Worm (Caenorhabditis elegans) whole organism, young adult: ENCODE results near the gene nxf-1.

Experiments
- B0019.2 ChIP-seq: fragments of 200-800 bp; sonication (Bioruptor generic); conservative IDR thresholded peaks from 2 replicates; pipeline ENCODE4 v1.3.6; 2022; ENCODE audit warnings: missing genetic modification reagents, missing genetic modification characterization, missing compliant biosample characterization
- B0336.3 ChIP-seq: fragments of 200-800 bp; sonication (Bioruptor generic); IDR thresholded peaks from 2 replicates; pipeline ENCODE4 v1.3.6; 2022; ENCODE audit warnings: missing genetic modification characterization, missing compliant biosample characterization
- F33H1.4 ChIP-seq: fragments of 200-800 bp; sonication (Bioruptor generic); IDR thresholded peaks from 2 replicates; pipeline ENCODE4 v1.3.6; 2022; ENCODE audit warnings: missing genetic modification reagents, missing genetic modification characterization, missing compliant biosample characterization
- F49E8.2 ChIP-seq: sonication (generic microtip); optimal IDR thresholded peaks from 3 replicates; lab custom pipeline; 2017; ENCODE audit warnings: missing genetic modification characterization, mild to moderate bottlenecking, missing compliant biosample characterization, antibody characterized with exemption, moderate library complexity; ENCODE audit not compliant: insufficient read depth
- F55B11.4 ChIP-seq: sonication (generic microtip); optimal IDR thresholded peaks from 2 replicates; lab custom pipeline; 2016; ENCODE audit warnings: missing compliant biosample characterization, missing genetic modification characterization, borderline replicate concordance; ENCODE audit not compliant: insufficient read depth
- ama-1 ChIP-seq, 3 experiments: fragments of 150-350 bp in 1 of 3; sonication (generic microtip) in 2 of 3; optimal IDR thresholded peaks; 2 replicates each; lab custom pipeline; 2014 to 2018; ENCODE audit warnings: missing biosample characterization in 2 of 3, missing genetic modification characterization in 2 of 3, missing genetic modification reagents in 2 of 3
- atf-7 ChIP-seq: sonication (generic microtip); optimal IDR thresholded peaks from 2 replicates; lab custom pipeline; 2017; ENCODE audit warnings: mild to moderate bottlenecking, missing genetic modification characterization, missing compliant biosample characterization
- attf-3 ChIP-seq: fragments of 200-800 bp; sonication (Bioruptor generic); conservative IDR thresholded peaks from 2 replicates; pipeline ENCODE4 v1.3.6; 2022; ENCODE audit warnings: missing genetic modification reagents, missing genetic modification characterization, missing compliant biosample characterization
- ccch-3 ChIP-seq: fragments of 200-800 bp; sonication (Bioruptor generic); optimal IDR thresholded peaks from 2 replicates; lab custom pipeline; 2018; ENCODE audit warnings: mild to moderate bottlenecking, missing genetic modification characterization, missing compliant biosample characterization
- cebp-2 ChIP-seq: fragments of 200-800 bp; sonication (Bioruptor generic); IDR thresholded peaks from 2 replicates; pipeline ENCODE4 v1.3.6; 2022; ENCODE audit warnings: missing genetic modification characterization, missing compliant biosample characterization
- chd-7 ChIP-seq: sonication (generic microtip); optimal IDR thresholded peaks from 2 replicates; lab custom pipeline; 2016; ENCODE audit warnings: mild to moderate bottlenecking, missing genetic modification characterization, moderate library complexity, missing compliant biosample characterization
- dox-1 ChIP-seq: fragments of 200-800 bp; sonication (Bioruptor generic); IDR thresholded peaks from 2 replicates; pipeline ENCODE4 v1.3.6; 2022; ENCODE audit warnings: missing genetic modification reagents, missing genetic modification characterization, missing compliant biosample characterization
- dpl-1 ChIP-seq: fragments of 150-350 bp; optimal IDR thresholded peaks from 2 replicates; lab custom pipeline; 2014; ENCODE audit warnings: missing biosample characterization, missing genetic modification reagents, missing genetic modification characterization
- egl-18 ChIP-seq: fragments of 200-800 bp; sonication (Bioruptor generic); IDR thresholded peaks from 2 replicates; pipeline ENCODE4 v1.3.6; 2022; ENCODE audit warnings: missing genetic modification reagents, missing genetic modification characterization, missing compliant biosample characterization
- ets-4 ChIP-seq: fragments of 200-800 bp; sonication (Bioruptor generic); optimal IDR thresholded peaks from 2 replicates; lab custom pipeline; 2018; ENCODE audit warnings: mild to moderate bottlenecking, missing genetic modification characterization, missing compliant biosample characterization
- hmg-1.2 ChIP-seq: fragments of 200-800 bp; sonication (Bioruptor generic); IDR thresholded peaks from 2 replicates; pipeline ENCODE4 v1.3.6; 2022; ENCODE audit warnings: missing genetic modification reagents, missing genetic modification characterization, missing compliant biosample characterization
- let-526 ChIP-seq: fragments of 200-800 bp; sonication (Bioruptor generic); IDR thresholded peaks from 2 replicates; pipeline ENCODE4 v1.3.6; 2022; ENCODE audit warnings: missing genetic modification reagents, missing genetic modification characterization, missing compliant biosample characterization
- let-607 ChIP-seq, 2 experiments: fragments of 200-800 bp in 1 of 2; sonication (Bioruptor generic) in 1 of 2; sonication (generic microtip) in 1 of 2; optimal IDR thresholded peaks; 2 replicates each; lab custom pipeline; 2016 to 2018; ENCODE audit warnings: mild to moderate bottlenecking in 2 of 2, missing compliant biosample characterization in 2 of 2, missing genetic modification characterization in 2 of 2, moderate library complexity in 2 of 2, missing genotype in 1 of 2
- lin-54 ChIP-seq: fragments of 200-800 bp; sonication (Bioruptor generic); optimal IDR thresholded peaks from 2 replicates; lab custom pipeline; 2018; ENCODE audit warnings: mild to moderate bottlenecking, missing genetic modification characterization, missing compliant biosample characterization
- lir-1 ChIP-seq: fragments of 200-800 bp; sonication (Bioruptor generic); conservative IDR thresholded peaks from 2 replicates; pipeline ENCODE4 v1.3.6; 2022; ENCODE audit warnings: missing genetic modification reagents, missing genetic modification characterization, missing compliant biosample characterization
- lsy-27 ChIP-seq: sonication (generic microtip); optimal IDR thresholded peaks from 2 replicates; lab custom pipeline; 2017; ENCODE audit warnings: missing genetic modification characterization, mild to moderate bottlenecking, missing compliant biosample characterization, antibody characterized with exemption, missing genotype, borderline replicate concordance; ENCODE audit not compliant: insufficient read depth
- madf-10 ChIP-seq: sonication (generic microtip); optimal IDR thresholded peaks from 2 replicates; lab custom pipeline; 2016; ENCODE audit warnings: mild to moderate bottlenecking, missing genetic modification characterization, missing compliant biosample characterization
- madf-6 ChIP-seq: fragments of 200-800 bp; sonication (Bioruptor generic); IDR thresholded peaks from 2 replicates; pipeline ENCODE4 v1.3.6; 2022; ENCODE audit warnings: missing genetic modification reagents, missing genetic modification characterization, missing compliant biosample characterization
- madf-8 ChIP-seq: fragments of 200-800 bp; sonication (Bioruptor generic); conservative IDR thresholded peaks from 2 replicates; pipeline ENCODE4 v1.3.6; 2022; ENCODE audit warnings: missing genetic modification reagents, missing genetic modification characterization, missing compliant biosample characterization
- mcd-1 ChIP-seq: fragments of 200-800 bp; sonication (Bioruptor generic); IDR thresholded peaks from 2 replicates; pipeline ENCODE4 v1.3.6; 2022; ENCODE audit warnings: missing genetic modification reagents, missing genetic modification characterization, missing compliant biosample characterization
- nfya-2 ChIP-seq: fragments of 200-800 bp; sonication (Bioruptor generic); IDR thresholded peaks from 2 replicates; pipeline ENCODE4 v1.3.6; 2022; ENCODE audit warnings: missing genetic modification reagents, missing genetic modification characterization, missing compliant biosample characterization
- nhr-120 ChIP-seq: fragments of 200-800 bp; sonication (Bioruptor generic); IDR thresholded peaks from 2 replicates; pipeline ENCODE4 v1.3.6; 2022; ENCODE audit warnings: missing genetic modification characterization, missing compliant biosample characterization
- nhr-179 ChIP-seq: sonication (generic microtip); optimal IDR thresholded peaks from 2 replicates; lab custom pipeline; 2016; ENCODE audit warnings: mild to moderate bottlenecking, missing genetic modification characterization, missing compliant biosample characterization
- nhr-80 ChIP-seq: sonication (generic microtip); optimal IDR thresholded peaks from 2 replicates; lab custom pipeline; 2016; ENCODE audit warnings: missing genetic modification characterization, missing compliant biosample characterization
- nhr-90 ChIP-seq: sonication (generic microtip); optimal IDR thresholded peaks from 2 replicates; lab custom pipeline; 2016; ENCODE audit warnings: missing genotype, mild to moderate bottlenecking, missing genetic modification characterization, missing compliant biosample characterization
- snpc-1.3 ChIP-seq: sonication (generic microtip); optimal IDR thresholded peaks from 2 replicates; lab custom pipeline; 2017; ENCODE audit warnings: missing genetic modification characterization, mild to moderate bottlenecking, missing compliant biosample characterization, antibody characterized with exemption, moderate library complexity, missing genotype, missing genetic modification reagents; ENCODE audit not compliant: insufficient read depth
- snpc-4 ChIP-seq, 5 experiments: fragments of 150-350 bp in 1 of 5; sonication (generic microtip) in 4 of 5; optimal IDR thresholded peaks; 2 replicates each; lab custom pipeline; 2014 to 2018; ENCODE audit warnings: missing genetic modification characterization in 5 of 5, missing biosample characterization in 3 of 5, antibody characterized with exemption in 2 of 5, mild to moderate bottlenecking in 2 of 5, missing compliant biosample characterization in 2 of 5, missing genotype in 2 of 5, moderate library complexity in 2 of 5, missing genetic modification reagents in 1 of 5
- somi-1 ChIP-seq: fragments of 200-800 bp; sonication (Bioruptor generic); optimal IDR thresholded peaks from 2 replicates; lab custom pipeline; 2018; ENCODE audit warnings: mild to moderate bottlenecking, missing genetic modification characterization, missing compliant biosample characterization
- tbp1 ChIP-seq: fragments of 200-800 bp; sonication (Bioruptor generic); optimal IDR thresholded peaks from 2 replicates; lab custom pipeline; 2018; ENCODE audit warnings: mild to moderate bottlenecking, missing genetic modification characterization, missing compliant biosample characterization
- tbx-9 ChIP-seq: sonication (generic microtip); optimal IDR thresholded peaks from 2 replicates; lab custom pipeline; 2016; ENCODE audit warnings: borderline replicate concordance, missing genetic modification characterization, inconsistent platforms, missing compliant biosample characterization
- tlf-1 ChIP-seq: fragments of 200-800 bp; sonication (Bioruptor generic); optimal IDR thresholded peaks from 2 replicates; lab custom pipeline; 2018; ENCODE audit warnings: mild to moderate bottlenecking, missing genetic modification characterization, missing compliant biosample characterization
- unc-130 ChIP-seq: sonication (generic microtip); optimal IDR thresholded peaks from 2 replicates; lab custom pipeline; 2016; ENCODE audit warnings: missing genetic modification reagents, missing genetic modification characterization, missing compliant biosample characterization
- unc-62 ChIP-seq: fragments of 150-350 bp; optimal IDR thresholded peaks from 2 replicates; lab custom pipeline; 2014; ENCODE audit warnings: missing biosample characterization, missing genetic modification reagents, missing genetic modification characterization
- ztf-22 ChIP-seq: fragments of 200-800 bp; sonication (Bioruptor generic); optimal IDR thresholded peaks from 2 replicates; lab custom pipeline; 2018; ENCODE audit warnings: mild to moderate bottlenecking, missing genetic modification characterization, moderate library complexity, missing compliant biosample characterization
- ztf-26 ChIP-seq: sonication (generic microtip); optimal IDR thresholded peaks from 2 replicates; lab custom pipeline; 2017; ENCODE audit warnings: missing genetic modification characterization, missing compliant biosample characterization
- ztf-3 ChIP-seq: fragments of 200-800 bp; sonication (Bioruptor generic); optimal IDR thresholded peaks from 2 replicates; lab custom pipeline; 2018; ENCODE audit warnings: mild to moderate bottlenecking, missing genetic modification characterization, missing compliant biosample characterization
- ztf-6 ChIP-seq: fragments of 200-800 bp; sonication (Bioruptor generic); IDR thresholded peaks from 2 replicates; pipeline ENCODE4 v1.3.6; 2022; ENCODE audit warnings: missing genetic modification reagents, missing genetic modification characterization, missing compliant biosample characterization

nxf-1 gene

DNA sequence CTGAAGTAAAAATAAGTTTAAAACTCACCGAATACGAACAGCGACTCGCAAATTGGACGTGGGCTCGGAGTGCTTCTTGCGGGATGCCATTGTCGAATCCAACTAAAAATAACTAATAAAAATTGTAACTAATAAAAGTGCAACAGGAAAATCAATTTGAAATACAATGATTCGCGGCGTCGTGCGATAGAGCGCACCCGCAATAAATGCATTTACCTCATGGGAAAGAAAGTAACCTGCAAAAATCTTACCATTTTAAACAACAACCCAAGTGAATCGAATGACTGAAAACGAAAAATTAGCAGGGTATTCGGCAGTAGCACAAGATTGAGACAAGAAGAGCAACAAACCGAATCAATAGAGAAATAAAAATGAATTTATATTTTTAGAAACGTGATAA, 41.8 kb upstream of the nxf-1 start, which contains the start of gene bmk-1 (continued):
- no peak for TF ChIP-seq dox-1 (GFP tag; lab: Robert Waterston, UW)
- TF ChIP-seq let-526 (GFP tag; lab: Robert Waterston, UW), result no peak
- no peak for TF ChIP-seq F33H1.4
- TF ChIP-seq nhr-179 (tag; lab: Kevin White, UChicago), result no peak
- TF ChIP-seq lsy-27 (tag; lab: Kevin White, UChicago), result no peak
- peak; percentile 6; the same call in 1 of the 2 replicates for TF ChIP-seq mcd-1 (GFP tag; lab: Robert Waterston, UW)
- TF ChIP-seq snpc-4 (GFP tag; optimal IDR thresholded peaks at IDR 0.05; lab: Kevin White, UChicago), result no peak
- TF ChIP-seq snpc-4 (tag; optimal IDR thresholded peaks at IDR 0.05; lab: Kevin White, UChicago), result no peak
- no peak for TF ChIP-seq snpc-1.3 (tag; lab: Kevin White, UChicago)
- TF ChIP-seq ccch-3 (GFP tag; lab: Kevin White, UChicago), result no peak
- TF ChIP-seq tbp1 (GFP tag; lab: Kevin White, UChicago), result no peak
- TF ChIP-seq lir-1 (GFP tag; lab: Robert Waterston, UW), result no peak
- no peak for TF ChIP-seq unc-130
- TF ChIP-seq ama-1 (optimal IDR thresholded peaks at IDR 0.05; lab: Kevin White, UChicago), result no peak
- no peak for TF ChIP-seq ama-1 (GFP tag; optimal IDR thresholded peaks at IDR 0.05; lab: Kevin White, UChicago)
- no peak for TF ChIP-seq madf-10 (tag; lab: Kevin White, UChicago)
- TF ChIP-seq ztf-6 (GFP tag; lab: Robert Waterston, UW), result no peak
- no peak for TF ChIP-seq F49E8.2 (tag; lab: Kevin White, UChicago)
- no peak for TF ChIP-seq attf-3 (GFP tag; lab: Robert Waterston, UW)
- no peak for TF ChIP-seq nhr-120 (GFP tag; lab: Robert Waterston, UW)
- no peak for TF ChIP-seq hmg-1.2

DNA sequence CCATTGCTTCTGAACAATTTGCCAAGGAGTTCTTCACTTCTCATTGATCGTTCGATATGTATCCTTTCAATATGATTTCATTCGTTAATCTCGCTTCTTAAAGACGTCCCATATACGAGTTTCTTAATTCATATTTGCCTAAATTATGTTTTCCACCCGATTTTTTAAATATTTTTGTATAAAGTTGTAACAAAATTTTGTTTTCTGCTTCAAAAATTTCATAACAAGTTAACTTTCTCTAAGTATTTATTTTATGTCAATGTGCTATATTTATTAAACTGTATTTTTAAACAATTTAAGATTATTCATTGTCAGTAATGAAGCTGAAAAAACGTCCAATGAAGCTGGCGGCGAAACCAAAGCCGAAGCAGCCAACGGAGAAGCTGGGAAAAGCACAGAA, 34.6 kb upstream of the nxf-1 start, which contains the start of gene F23B12.7:
Gene F23B12.7 (plus strand): TSS at position 301 of the 400 bp plus-strand sequence.
- TF ChIP-seq somi-1 (GFP tag; lab: Kevin White, UChicago), result no peak
- no peak for TF ChIP-seq dpl-1
- no peak for TF ChIP-seq chd-7 (tag; lab: Kevin White, UChicago)
- no peak for TF ChIP-seq ztf-22 (GFP tag; lab: Kevin White, UChicago)

DNA sequence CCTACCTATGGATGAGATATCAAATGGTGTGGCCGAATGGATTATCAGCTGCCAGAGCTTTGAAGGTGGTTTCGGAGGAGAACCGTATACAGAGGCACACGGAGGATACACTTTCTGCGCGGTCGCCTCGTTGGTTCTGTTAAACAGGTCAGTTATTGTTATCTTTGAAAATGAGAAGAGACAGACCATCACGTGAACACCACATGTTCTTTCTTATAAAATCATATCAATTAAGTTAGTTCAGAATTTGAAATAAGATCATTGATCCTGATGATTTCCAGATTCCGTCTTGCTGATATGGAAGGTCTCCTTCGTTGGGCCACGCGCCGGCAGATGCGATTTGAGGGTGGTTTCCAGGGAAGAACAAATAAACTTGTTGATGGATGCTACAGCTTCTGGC, 33.9 kb upstream of the nxf-1 start:
- TF ChIP-seq ztf-3 (GFP tag; lab: Kevin White, UChicago), result no peak
- peak; percentile 25 for TF ChIP-seq ztf-26 (tag; lab: Kevin White, UChicago)
- TF ChIP-seq B0336.3 (GFP tag; lab: Robert Waterston, UW), result no peak
- TF ChIP-seq nfya-2, result no peak

ce11 chrV:14447240-14447763, 32.5 kb upstream of the nxf-1 start, which contains the start of the genes dlat-1 and fntb-1:
Gene dlat-1 (minus strand): TSS chrV:14447290.
Gene fntb-1 (plus strand): TSS chrV:14447651.
- TF ChIP-seq tlf-1 (GFP tag; lab: Kevin White, UChicago) (no peak), nhr-80 (tag; lab: Kevin White, UChicago) (peak; percentile 78), attf-3 (GFP tag; lab: Robert Waterston, UW) (peak; percentile 89), atf-7 (tag; lab: Kevin White, UChicago) (no peak), madf-8 (no peak), madf-6 (GFP tag; lab: Robert Waterston, UW) (no peak), B0019.2 (GFP tag; lab: Robert Waterston, UW) (no peak), ama-1 (optimal IDR thresholded peaks at IDR 0.05; lab: Kevin White, UChicago) (no peak), ama-1 (GFP tag; optimal IDR thresholded peaks at IDR 0.05; lab: Kevin White, UChicago) (no peak), nhr-90 (tag; lab: Kevin White, UChicago) (no peak), ets-4 (GFP tag; lab: Kevin White, UChicago) (no peak), lir-1 (GFP tag; lab: Robert Waterston, UW) (no peak), tbx-9 (tag; lab: Kevin White, UChicago) (no peak), cebp-2 (GFP tag; lab: Robert Waterston, UW) (no peak), let-607 (tag; optimal IDR thresholded peaks at IDR 0.05; lab: Kevin White, UChicago) (no peak), lin-54 (GFP tag; lab: Kevin White, UChicago) (no peak), snpc-4 (GFP tag; optimal IDR thresholded peaks at IDR 0.05; lab: Kevin White, UChicago) (no peak), snpc-4 (tag; optimal IDR thresholded peaks at IDR 0.05; lab: Kevin White, UChicago) (peak in 1 of 4 experiments; percentile 6), unc-62 (GFP tag; lab: Kevin White, UChicago) (no peak), egl-18 (GFP tag; lab: Robert Waterston, UW) (no peak), F55B11.4 (no peak)
